Fruit fly (Drosophila melanogaster): ENCODE measurements around the gene mRpL47.
A peak's percentile ranks its signal among the peaks of the same experiment; 100 is the strongest.

mRpL47 gene

dm6 chr3R:9559413-9560014, 43.8 kb upstream of the mRpL47 start, which contains the start of the genes AP-1mu and MBD-like (continued):
- TF ChIP-seq CG12071 (GFP tag; optimal IDR thresholded peaks at IDR 0.05) (no peak), otp (GFP tag; IDR thresholded peaks at IDR 0.05) (no peak), CG7372 (GFP tag; IDR thresholded peaks at IDR 0.05) (peak; percentile 60), lab (GFP tag; optimal IDR thresholded peaks at IDR 0.05) (peak; percentile 61), CG11696 (GFP tag; IDR thresholded peaks at IDR 0.05) (no peak), dati (GFP tag; IDR thresholded peaks at IDR 0.05) (no peak), CG17328 (GFP tag; IDR thresholded peaks at IDR 0.05) (no peak), Antp (GFP tag; optimal IDR thresholded peaks at IDR 0.05) (peak; percentile 63), Poxn (GFP tag; IDR thresholded peaks at IDR 0.05) (no peak), hth (optimal IDR thresholded peaks at IDR 0.05) (no peak), peb (GFP tag; IDR thresholded peaks at IDR 0.05) (0 out of 2 replicates have a peak, but pooled peaks have one; percentile 41), exex (tag; optimal IDR thresholded peaks at IDR 0.05) (no peak), tna (GFP tag; IDR thresholded peaks at IDR 0.05; ENCODE audit: partially characterized antibody) (no peak), CG14050 (GFP tag; IDR thresholded peaks at IDR 0.05) (no peak), nmo (GFP tag; optimal IDR thresholded peaks at IDR 0.05) (peak; percentile 74), Hmr (GFP tag; optimal IDR thresholded peaks at IDR 0.05) (peak; percentile 64), CG4282 (GFP tag; optimal IDR thresholded peaks at IDR 0.05) (no peak), Ptx1 (GFP tag; IDR thresholded peaks at IDR 0.05) (peak; percentile 83), D (optimal IDR thresholded peaks at IDR 0.05) (no peak), D (GFP tag; optimal IDR thresholded peaks at IDR 0.05) (no peak), zen2 (GFP tag; IDR thresholded peaks at IDR 0.05; ENCODE audit: partially characterized antibody) (no peak), bcd (GFP tag; optimal IDR thresholded peaks at IDR 0.05) (peak; percentile 69), CG3281 (GFP tag; optimal IDR thresholded peaks at IDR 0.05) (peak; percentile 47), CG8359 (GFP tag; optimal IDR thresholded peaks at IDR 0.05; ENCODE audit: borderline replicate concordance) (peak; percentile 35), CG13296 (GFP tag; optimal IDR thresholded peaks at IDR 0.05) (peak; percentile 31), Dfd (GFP tag; optimal IDR thresholded peaks at IDR 0.05) (no peak), disco-r (GFP tag; optimal IDR thresholded peaks at IDR 0.05) (no peak), CG8388 (GFP tag; optimal IDR thresholded peaks at IDR 0.05) (peak; percentile 27), CG4617 (GFP tag; optimal IDR thresholded peaks at IDR 0.05; ENCODE audit: borderline replicate concordance) (peak; percentile 96), CG18262 (tag; optimal IDR thresholded peaks at IDR 0.05) (peak; percentile 57), cad (GFP tag; optimal IDR thresholded peaks at IDR 0.05) (no peak), Aef1 (GFP tag; IDR thresholded peaks at IDR 0.05) (peak; percentile 52), Hand (GFP tag; optimal IDR thresholded peaks at IDR 0.05) (no peak), z (GFP tag; IDR thresholded peaks at IDR 0.05) (no peak), sug (tag; optimal IDR thresholded peaks at IDR 0.05) (peak; percentile 70), NFAT (GFP tag; IDR thresholded peaks at IDR 0.05) (no peak), ATbp (GFP tag; optimal IDR thresholded peaks at IDR 0.05) (no peak), jigr1 (GFP tag; IDR thresholded peaks at IDR 0.05) (no peak), CG3163 (GFP tag; optimal IDR thresholded peaks at IDR 0.05) (no peak), CG10543 (GFP tag; optimal IDR thresholded peaks at IDR 0.05) (peak; percentile 64), BtbVII (GFP tag; optimal IDR thresholded peaks at IDR 0.05) (peak; percentile 40), CG17568 (GFP tag; optimal IDR thresholded peaks at IDR 0.05) (no peak), cas (GFP tag; IDR thresholded peaks at IDR 0.05) (peak; percentile 29; the same call in 1 of the 2 replicates), chm (GFP tag; IDR thresholded peaks at IDR 0.05) (0 out of 2 replicates have a peak, but pooled peaks have one; percentile 34), CG18011 (GFP tag; optimal IDR thresholded peaks at IDR 0.05) (no peak), Mad (GFP tag; optimal IDR thresholded peaks at IDR 0.05) (peak; percentile 72), hb (GFP tag; IDR thresholded peaks at IDR 0.05; ENCODE audit: partially characterized antibody) (no peak), CG1603 (tag; optimal IDR thresholded peaks at IDR 0.05) (peak; percentile 59), Usf (GFP tag; optimal IDR thresholded peaks at IDR 0.05) (no peak), CG14667 (GFP tag; IDR thresholded peaks at IDR 0.05) (peak; percentile 43), Vsx1 (GFP tag; optimal IDR thresholded peaks at IDR 0.05) (no peak)
